Worm (Caenorhabditis elegans) whole organism, young adult: ENCODE data around the gene CD4.1.

Experiments used
- chd-7 ChIP-seq: sonication (generic microtip); optimal IDR thresholded peaks from 2 replicates; lab custom pipeline; 2016; ENCODE audit warnings: mild to moderate bottlenecking, missing genetic modification characterization, moderate library complexity, missing compliant biosample characterization
- madf-3 ChIP-seq: fragments of 200-800 bp; sonication (Bioruptor generic); IDR thresholded peaks from 2 replicates; pipeline ENCODE4 v1.3.6; 2022; ENCODE audit warnings: missing genetic modification reagents, missing genetic modification characterization, missing compliant biosample characterization
- nfya-1 ChIP-seq: sonication (generic microtip); optimal IDR thresholded peaks from 2 replicates; lab custom pipeline; 2017; ENCODE audit warnings: antibody characterized with exemption, missing compliant biosample characterization, missing genetic modification characterization, borderline replicate concordance; ENCODE audit not compliant: insufficient read depth
- nhr-80 ChIP-seq: sonication (generic microtip); optimal IDR thresholded peaks from 2 replicates; lab custom pipeline; 2016; ENCODE audit warnings: missing genetic modification characterization, missing compliant biosample characterization
- snpc-1.1 ChIP-seq: sonication (generic microtip); optimal IDR thresholded peaks from 2 replicates; lab custom pipeline; 2017; ENCODE audit warnings: missing genetic modification characterization, mild to moderate bottlenecking, missing compliant biosample characterization, antibody characterized with exemption, moderate library complexity, missing genotype, missing genetic modification reagents; ENCODE audit not compliant: insufficient read depth

DNA sequence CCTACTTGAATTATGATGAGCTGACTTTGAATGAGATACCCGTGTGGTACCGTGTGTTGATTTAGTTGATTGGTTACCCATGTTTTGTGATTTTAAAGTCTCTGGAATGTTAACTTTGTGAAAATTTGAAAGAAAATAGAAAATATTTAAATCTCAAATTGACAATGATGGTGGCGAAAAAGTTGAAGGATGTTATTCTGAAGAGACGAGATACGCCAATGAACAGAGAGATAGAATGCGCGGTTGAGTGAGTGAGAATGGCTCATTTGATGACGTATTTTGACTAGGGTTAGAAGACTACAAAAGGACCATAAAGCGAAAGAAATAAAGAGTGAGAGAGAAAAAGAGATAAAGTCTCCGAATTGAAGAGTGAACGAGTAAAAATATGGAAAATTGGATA, 35.9 kb upstream of the CD4.1 start, which contains the start of gene glb-6:
- TF ChIP-seq chd-7 (no peak), nhr-80 (tag; lab: Kevin White, UChicago) (no peak), madf-3 (GFP tag; lab: Robert Waterston, UW) (no peak), nfya-1 (tag; lab: Kevin White, UChicago) (no peak), snpc-1.1 (no peak)
